Worm (Caenorhabditis elegans) whole organism, young adult: ENCODE data around the gene decr-1.3.

ENCODE experiments used
- B0261.1 ChIP-seq: sonication (generic microtip); optimal IDR thresholded peaks from 2 replicates; lab custom pipeline; 2016; ENCODE audit warnings: mild to moderate bottlenecking, missing genetic modification characterization, moderate library complexity, missing compliant biosample characterization
- T07F8.4 ChIP-seq: sonication (generic microtip); optimal IDR thresholded peaks from 2 replicates; lab custom pipeline; 2016; ENCODE audit warnings: mild to moderate bottlenecking, missing genetic modification characterization, moderate library complexity, missing compliant biosample characterization
- Y53F4B.3 ChIP-seq: fragments of 200-800 bp; sonication (Bioruptor generic); IDR thresholded peaks from 2 replicates; pipeline ENCODE4 v1.3.6; 2022; ENCODE audit warnings: missing genetic modification reagents, missing genetic modification characterization, missing compliant biosample characterization
- Y95B8A.8 ChIP-seq: fragments of 200-800 bp; sonication (Bioruptor generic); IDR thresholded peaks from 2 replicates; pipeline ENCODE4 v1.3.6; 2022; ENCODE audit warnings: missing genetic modification reagents, missing genetic modification characterization, missing compliant biosample characterization
- attf-6 ChIP-seq: fragments of 200-800 bp; sonication (Bioruptor generic); IDR thresholded peaks from 2 replicates; pipeline ENCODE4 v1.3.6; 2022; ENCODE audit warnings: missing genetic modification reagents, missing genetic modification characterization, missing compliant biosample characterization
- dpl-1 ChIP-seq: fragments of 150-350 bp; optimal IDR thresholded peaks from 2 replicates; lab custom pipeline; 2014; ENCODE audit warnings: missing biosample characterization, missing genetic modification reagents, missing genetic modification characterization
- pbrm-1 ChIP-seq: fragments of 200-800 bp; sonication (Bioruptor generic); IDR thresholded peaks from 2 replicates; pipeline ENCODE4 v1.3.6; 2022; ENCODE audit warnings: missing genetic modification reagents, missing genetic modification characterization, missing compliant biosample characterization
- pha-4 ChIP-seq: fragments of 150-350 bp; sonication (generic microtip); optimal IDR thresholded peaks from 2 replicates; lab custom pipeline; 2014; ENCODE audit warnings: missing biosample characterization, missing genetic modification reagents, missing genetic modification characterization
- snpc-1.3 ChIP-seq: sonication (generic microtip); optimal IDR thresholded peaks from 2 replicates; lab custom pipeline; 2017; ENCODE audit warnings: missing genetic modification characterization, mild to moderate bottlenecking, missing compliant biosample characterization, antibody characterized with exemption, moderate library complexity, missing genotype, missing genetic modification reagents; ENCODE audit not compliant: insufficient read depth
- snpc-4 ChIP-seq, 5 experiments: fragments of 150-350 bp in 1 of 5; sonication (generic microtip) in 4 of 5; optimal IDR thresholded peaks; 2 replicates each; lab custom pipeline; 2014 to 2018; ENCODE audit warnings: missing genetic modification characterization in 5 of 5, missing biosample characterization in 3 of 5, antibody characterized with exemption in 2 of 5, mild to moderate bottlenecking in 2 of 5, missing compliant biosample characterization in 2 of 5, missing genotype in 2 of 5, moderate library complexity in 2 of 5, missing genetic modification reagents in 1 of 5
- tbx-9 ChIP-seq: sonication (generic microtip); optimal IDR thresholded peaks from 2 replicates; lab custom pipeline; 2016; ENCODE audit warnings: borderline replicate concordance, missing genetic modification characterization, inconsistent platforms, missing compliant biosample characterization
- unc-62 ChIP-seq: fragments of 150-350 bp; optimal IDR thresholded peaks from 2 replicates; lab custom pipeline; 2014; ENCODE audit warnings: missing biosample characterization, missing genetic modification reagents, missing genetic modification characterization
- zfh-2 ChIP-seq: fragments of 200-800 bp; sonication (Bioruptor generic); conservative IDR thresholded peaks from 2 replicates; pipeline ENCODE4 v1.3.6; 2022; ENCODE audit warnings: missing genetic modification reagents, missing genetic modification characterization, missing compliant biosample characterization

ce11 chrII:8141135-8141534, 32.2 kb downstream of the decr-1.3 start:
- no peak for TF ChIP-seq pha-4
- TF ChIP-seq snpc-4 (GFP tag; optimal IDR thresholded peaks at IDR 0.05; lab: Kevin White, UChicago) = no peak
- peak in 1 of 4 experiments; percentile 3 for TF ChIP-seq snpc-4 (tag; optimal IDR thresholded peaks at IDR 0.05; lab: Kevin White, UChicago)
- no peak for TF ChIP-seq snpc-1.3 (tag; lab: Kevin White, UChicago)
- TF ChIP-seq T07F8.4 (tag; lab: Kevin White, UChicago) = no peak
- no peak for TF ChIP-seq Y53F4B.3 (GFP tag; lab: Robert Waterston, UW)
- TF ChIP-seq B0261.1 (tag; lab: Kevin White, UChicago) = no peak
- TF ChIP-seq Y95B8A.8 (GFP tag; lab: Robert Waterston, UW) = no peak
- TF ChIP-seq tbx-9 (tag; lab: Kevin White, UChicago) = no peak
- no peak for TF ChIP-seq zfh-2 (GFP tag; lab: Robert Waterston, UW)
- TF ChIP-seq attf-6 (GFP tag; lab: Robert Waterston, UW) = 0 out of 2 replicates have a peak, but pooled peaks have one; percentile 58
- no peak for TF ChIP-seq dpl-1
- 0 out of 2 replicates have a peak, but pooled peaks have one; percentile 37 for TF ChIP-seq pbrm-1 (GFP tag; lab: Robert Waterston, UW)
- no peak for TF ChIP-seq unc-62
